Worm (Caenorhabditis elegans): ENCODE data around the gene gpa-18.

The gpa-18 gene

DNA sequence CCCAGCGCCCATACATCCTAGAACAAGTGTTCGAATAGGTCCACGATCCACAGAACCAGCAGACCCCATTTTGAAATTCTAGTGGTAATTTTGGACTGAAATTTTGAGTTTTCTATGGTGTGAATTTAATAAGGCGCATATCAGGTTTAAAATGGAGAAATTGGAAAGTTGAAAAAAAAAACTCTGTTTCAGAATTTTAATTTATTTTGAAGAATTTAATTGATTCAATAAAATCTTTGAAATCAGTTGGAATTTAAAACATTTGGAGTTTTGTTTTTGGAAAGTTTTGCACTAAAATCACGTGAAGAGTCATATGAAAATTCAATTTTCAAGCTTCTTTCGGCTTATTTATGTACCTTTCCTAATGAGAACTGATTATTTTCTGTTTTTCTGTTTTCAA lies at the start of gene gpa-18:
Gene gpa-18 (minus strand): TSS at position 101 of the 400 bp plus-strand sequence.
- TF ChIP-seq ztf-6 (GFP tag; IDR thresholded peaks at IDR 0.05) (no peak), him-1 (tag; optimal IDR thresholded peaks at IDR 0.05) (no peak), attf-5 (GFP tag; optimal IDR thresholded peaks at IDR 0.05) (no peak), zfh-2 (GFP tag; conservative IDR thresholded peaks at IDR 0.05) (no peak), lin-35 (GFP tag; optimal IDR thresholded peaks at IDR 0.05) (no peak), ztf-18 (tag; optimal IDR thresholded peaks at IDR 0.05) (no peak), bed-1 (GFP tag; IDR thresholded peaks at IDR 0.05) (no peak), C17E4.6 (GFP tag; IDR thresholded peaks at IDR 0.05) (no peak), sea-2 (GFP tag; IDR thresholded peaks at IDR 0.05) (no peak), dpff-1 (tag; optimal IDR thresholded peaks at IDR 0.05) (no peak), F37B4.10 (GFP tag; IDR thresholded peaks at IDR 0.05) (no peak), gei-17 (GFP tag; optimal IDR thresholded peaks at IDR 0.05) (no peak), ama-1 (optimal IDR thresholded peaks at IDR 0.05) (no peak), ama-1 (GFP tag; optimal IDR thresholded peaks at IDR 0.05) (no peak), K12H6.12 (tag; optimal IDR thresholded peaks at IDR 0.05) (no peak), ccch-3 (GFP tag; optimal IDR thresholded peaks at IDR 0.05) (no peak), F52B5.7 (tag; optimal IDR thresholded peaks at IDR 0.05) (no peak), nhr-179 (tag; optimal IDR thresholded peaks at IDR 0.05) (no peak), let-607 (tag; optimal IDR thresholded peaks at IDR 0.05) (no peak)

DNA sequence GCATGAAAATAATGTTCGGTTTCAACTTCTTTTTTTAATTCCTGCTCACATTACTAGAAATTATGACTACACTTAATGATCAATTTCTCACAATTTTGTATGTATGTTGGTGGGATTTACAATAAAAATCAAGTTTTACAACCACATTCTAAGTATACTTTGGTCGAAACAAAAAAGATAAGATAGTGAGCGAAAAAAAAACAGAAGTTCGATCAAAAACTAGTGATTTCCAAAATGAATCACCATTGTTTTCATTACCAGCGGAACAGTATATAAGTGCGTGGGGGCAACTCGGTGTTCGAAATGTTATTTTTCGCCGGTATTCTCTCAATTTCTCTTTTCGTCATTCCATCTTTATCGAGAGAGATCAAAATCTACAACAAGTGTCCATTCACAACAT lies 35.1 kb upstream of the gpa-18 start, which contains the start of gene thn-5:
Gene thn-5 (plus strand): TSS at position 301 of the 400 bp plus-strand sequence.
- TF ChIP-seq madf-8 (GFP tag; conservative IDR thresholded peaks at IDR 0.05) (no peak), ztf-25 (GFP tag; IDR thresholded peaks at IDR 0.05) (no peak)

DNA sequence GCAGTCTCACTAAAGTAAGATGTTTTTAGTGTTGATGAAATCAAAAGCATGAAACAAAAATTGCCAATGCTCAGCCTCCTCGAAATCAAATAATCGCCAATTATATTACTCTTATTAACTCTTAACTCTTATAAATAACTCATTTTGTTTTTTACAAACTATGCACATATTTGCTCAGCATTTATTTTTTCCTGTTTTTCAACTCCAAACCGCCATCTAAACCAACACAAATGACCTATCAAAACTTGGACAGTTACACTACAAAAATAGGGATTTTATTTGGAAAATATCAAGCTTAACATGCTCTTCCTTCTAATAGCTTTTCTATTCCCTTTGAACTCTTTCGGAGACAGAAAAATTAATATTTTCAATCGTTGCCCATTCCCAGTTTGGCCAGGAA lies 33.2 kb upstream of the gpa-18 start, which contains the start of gene thn-6:
Gene thn-6 (plus strand): TSS at position 301 of the 400 bp plus-strand sequence.
- TF ChIP-seq unc-130 (GFP tag; optimal IDR thresholded peaks at IDR 0.05) (no peak), ztf-22 (GFP tag; optimal IDR thresholded peaks at IDR 0.05) (no peak), lin-26 (GFP tag; IDR thresholded peaks at IDR 0.05) (no peak), rpc-1 (optimal IDR thresholded peaks at IDR 0.05) (no peak), rpc-1 (tag; optimal IDR thresholded peaks at IDR 0.05) (no peak), B0035.1 (tag; optimal IDR thresholded peaks at IDR 0.05) (no peak), him-1 (tag; optimal IDR thresholded peaks at IDR 0.05) (no peak), ceh-91 (GFP tag; IDR thresholded peaks at IDR 0.05) (no peak), tbp1 (GFP tag; optimal IDR thresholded peaks at IDR 0.05) (no peak), lag-1 (GFP tag; IDR thresholded peaks at IDR 0.05) (no peak), Y67H2A.10 (GFP tag; conservative IDR thresholded peaks at IDR 0.05) (no peak), lsy-27 (tag; optimal IDR thresholded peaks at IDR 0.05; ENCODE audit: borderline replicate concordance, insufficient read depth) (no peak), tlf-1 (GFP tag; optimal IDR thresholded peaks at IDR 0.05) (no peak), lir-1 (GFP tag; conservative IDR thresholded peaks at IDR 0.05) (no peak), dox-1 (GFP tag; IDR thresholded peaks at IDR 0.05) (no peak), cebp-2 (GFP tag; IDR thresholded peaks at IDR 0.05) (no peak), nhr-80 (tag; optimal IDR thresholded peaks at IDR 0.05) (no peak), somi-1 (GFP tag; optimal IDR thresholded peaks at IDR 0.05) (no peak), chd-7 (tag; optimal IDR thresholded peaks at IDR 0.05) (no peak), K11D2.4 (GFP tag; IDR thresholded peaks at IDR 0.05) (no peak), F10E7.11 (tag; optimal IDR thresholded peaks at IDR 0.05) (no peak)

Measured in whole organism, young adult.